Worm (Caenorhabditis elegans) whole organism, late embryonic: ENCODE measurements around the gene acc-2.

Experiments
- nfya-1 ChIP-seq: sonication (generic microtip); optimal IDR thresholded peaks from 2 replicates; lab custom pipeline; 2017; ENCODE audit warnings: missing genetic modification characterization, mild to moderate bottlenecking, missing compliant biosample characterization, antibody characterized with exemption, moderate library complexity
- nhr-11 ChIP-seq: fragments of 150-350 bp; optimal IDR thresholded peaks from 2 replicates; lab custom pipeline; 2014; ENCODE audit warnings: missing biosample characterization, missing genetic modification characterization
- unc-55 ChIP-seq: sonication (generic microtip); optimal IDR thresholded peaks from 2 replicates; lab custom pipeline; 2017; ENCODE audit warnings: missing biosample characterization, missing genetic modification reagents, missing genetic modification characterization
- unc-86 ChIP-seq: sonication (generic microtip); optimal IDR thresholded peaks from 2 replicates; lab custom pipeline; 2016; ENCODE audit warnings: missing genetic modification characterization, missing compliant biosample characterization

- TF ChIP-seq unc-55 (GFP tag; lab: Kevin White, UChicago) = no peak
- no peak for TF ChIP-seq nfya-1
- no peak for TF ChIP-seq unc-86
- TF ChIP-seq nhr-11 (tag; lab: Kevin White, UChicago) = no peak
Observed at ce11 chrIV:9053403-9053802, 36.8 kb downstream of the acc-2 start.
